Worm (Caenorhabditis elegans): ENCODE measurements around the gene rps-3.

DNA sequence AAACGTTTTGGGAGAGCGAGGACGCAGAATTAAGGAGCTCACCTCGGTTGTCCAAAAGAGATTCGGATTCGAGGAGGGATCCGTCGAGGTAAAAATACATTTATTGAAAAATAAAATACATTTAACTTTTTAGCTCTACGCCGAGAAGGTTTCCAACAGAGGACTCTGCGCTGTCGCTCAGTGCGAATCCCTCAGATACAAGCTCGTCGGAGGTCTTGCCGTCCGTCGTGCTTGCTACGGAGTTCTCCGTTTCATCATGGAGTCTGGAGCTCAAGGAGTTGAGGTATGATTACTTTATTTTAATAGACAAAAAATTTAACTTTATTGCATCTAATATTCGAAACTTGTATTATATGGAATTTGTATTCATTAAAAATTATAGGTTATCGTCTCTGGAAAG is 443 bp downstream of the rps-3 start:
- TF ChIP-seq lim-7 (GFP tag; IDR thresholded peaks at IDR 0.05), result no peak
- no peak for TF ChIP-seq nhr-41 (GFP tag; IDR thresholded peaks at IDR 0.05)
- no peak for TF ChIP-seq nhr-11 (tag; optimal IDR thresholded peaks at IDR 0.05)
- TF ChIP-seq nhr-76 (tag; optimal IDR thresholded peaks at IDR 0.05), result no peak
- no peak for TF ChIP-seq mep-1 (tag; optimal IDR thresholded peaks at IDR 0.05)
- TF ChIP-seq ces-1 (GFP tag; optimal IDR thresholded peaks at IDR 0.05), result no peak
- no peak for TF ChIP-seq Y75B8A.6 (GFP tag; IDR thresholded peaks at IDR 0.05)
- no peak for TF ChIP-seq fos-1 (tag; optimal IDR thresholded peaks at IDR 0.05)
- TF ChIP-seq nhr-77 (tag; optimal IDR thresholded peaks at IDR 0.05), result no peak
- TF ChIP-seq pha-4 (GFP tag; IDR thresholded peaks at IDR 0.05), result no peak
- TF ChIP-seq pha-4 (tag; optimal IDR thresholded peaks at IDR 0.05), result no peak
- no peak for TF ChIP-seq ztf-11 (tag; optimal IDR thresholded peaks at IDR 0.05)
